Worm (Caenorhabditis elegans) whole organism, early embryonic: Measurements from ENCODE around the gene tgt-1.

Experiments
- B0310.2 ChIP-seq: sonication (generic microtip); optimal IDR thresholded peaks from 2 replicates; lab custom pipeline; 2016; ENCODE audit warnings: mild to moderate bottlenecking, missing genetic modification characterization, missing compliant biosample characterization
- F13C5.2 ChIP-seq: sonication (generic microtip); optimal IDR thresholded peaks from 2 replicates; lab custom pipeline; 2017; ENCODE audit warnings: mild to moderate bottlenecking, missing genetic modification characterization, inconsistent platforms, missing compliant biosample characterization
- ama-1 ChIP-seq: fragments of 150-350 bp; optimal IDR thresholded peaks from 2 replicates; lab custom pipeline; 2014
- ceh-13 ChIP-seq: fragments of 200-800 bp; sonication (Bioruptor generic); optimal IDR thresholded peaks from 2 replicates; lab custom pipeline; 2018; ENCODE audit warnings: mild to moderate bottlenecking, missing genetic modification characterization, missing compliant biosample characterization
- flt-1 ChIP-seq: fragments of 200-800 bp; sonication (Bioruptor generic); IDR thresholded peaks from 2 replicates; pipeline ENCODE4 v1.3.6; 2022; ENCODE audit warnings: missing genetic modification characterization, missing compliant biosample characterization
- hmbx-1 ChIP-seq: sonication (generic microtip); optimal IDR thresholded peaks from 2 replicates; lab custom pipeline; 2016; ENCODE audit warnings: mild to moderate bottlenecking, missing genetic modification characterization, missing compliant biosample characterization
- hmg-4 ChIP-seq: fragments of 200-800 bp; sonication (Bioruptor generic); optimal IDR thresholded peaks from 2 replicates; lab custom pipeline; 2018; ENCODE audit warnings: mild to moderate bottlenecking, missing genetic modification characterization, missing compliant biosample characterization
- tra-4 ChIP-seq: sonication (generic microtip); optimal IDR thresholded peaks from 2 replicates; lab custom pipeline; 2017; ENCODE audit warnings: missing genetic modification characterization, missing compliant biosample characterization

DNA sequence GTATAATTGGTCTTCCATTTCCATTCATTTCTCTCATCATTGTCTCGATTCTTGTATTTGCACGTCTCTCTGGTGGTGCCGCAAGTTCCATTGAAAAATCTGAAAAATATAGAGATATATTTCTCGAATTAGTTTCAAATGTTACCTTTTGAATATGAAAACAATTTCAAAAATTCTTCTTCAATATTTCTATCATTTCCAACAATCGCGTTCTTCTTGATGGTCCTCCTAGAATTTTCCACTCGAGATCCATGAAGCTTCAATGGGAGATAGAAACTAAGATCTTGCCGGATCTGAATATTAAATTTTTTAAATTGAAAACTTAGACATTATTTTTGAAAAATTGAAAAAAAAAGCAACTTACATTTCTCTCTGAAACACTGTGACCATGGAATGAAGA, 40.5 kb downstream of the tgt-1 start:
- TF ChIP-seq ceh-13 (GFP tag; lab: Kevin White, UChicago) (no peak), hmg-4 (GFP tag; lab: Kevin White, UChicago) (no peak), ama-1 (lab: Kevin White, UChicago) (no peak), flt-1 (GFP tag; lab: Robert Waterston, UW) (no peak), hmbx-1 (no peak), F13C5.2 (tag; lab: Kevin White, UChicago) (no peak), tra-4 (tag; lab: Kevin White, UChicago) (no peak), B0310.2 (tag; lab: Kevin White, UChicago) (no peak)
